Worm (Caenorhabditis elegans) whole organism, early embryonic: Measurements from ENCODE around the gene twk-16.

Experiments used
- B0310.2 ChIP-seq: sonication (generic microtip); optimal IDR thresholded peaks from 2 replicates; lab custom pipeline; 2016; ENCODE audit warnings: mild to moderate bottlenecking, missing genetic modification characterization, missing compliant biosample characterization
- F13C5.2 ChIP-seq: sonication (generic microtip); optimal IDR thresholded peaks from 2 replicates; lab custom pipeline; 2017; ENCODE audit warnings: mild to moderate bottlenecking, missing genetic modification characterization, inconsistent platforms, missing compliant biosample characterization
- aly-1 ChIP-seq: sonication (generic microtip); optimal IDR thresholded peaks from 2 replicates; lab custom pipeline; 2016; ENCODE audit warnings: missing genetic modification characterization, missing compliant biosample characterization
- ama-1 ChIP-seq: fragments of 150-350 bp; optimal IDR thresholded peaks from 2 replicates; lab custom pipeline; 2014
- ceh-13 ChIP-seq: fragments of 200-800 bp; sonication (Bioruptor generic); optimal IDR thresholded peaks from 2 replicates; lab custom pipeline; 2018; ENCODE audit warnings: mild to moderate bottlenecking, missing genetic modification characterization, missing compliant biosample characterization
- ceh-36 ChIP-seq: sonication (generic microtip); optimal IDR thresholded peaks from 2 replicates; lab custom pipeline; 2016; ENCODE audit warnings: missing genetic modification characterization, inconsistent platforms, missing compliant biosample characterization
- ets-7 ChIP-seq: sonication (generic microtip); optimal IDR thresholded peaks from 2 replicates; lab custom pipeline; 2016; ENCODE audit warnings: missing genotype, missing genetic modification characterization, missing compliant biosample characterization
- flt-1 ChIP-seq: fragments of 200-800 bp; sonication (Bioruptor generic); IDR thresholded peaks from 2 replicates; pipeline ENCODE4 v1.3.6; 2022; ENCODE audit warnings: missing genetic modification characterization, missing compliant biosample characterization
- hmbx-1 ChIP-seq: sonication (generic microtip); optimal IDR thresholded peaks from 2 replicates; lab custom pipeline; 2016; ENCODE audit warnings: mild to moderate bottlenecking, missing genetic modification characterization, missing compliant biosample characterization
- hmg-4 ChIP-seq: fragments of 200-800 bp; sonication (Bioruptor generic); optimal IDR thresholded peaks from 2 replicates; lab custom pipeline; 2018; ENCODE audit warnings: mild to moderate bottlenecking, missing genetic modification characterization, missing compliant biosample characterization
- hnd-1 ChIP-seq: sonication (generic microtip); optimal IDR thresholded peaks from 2 replicates; lab custom pipeline; 2016; ENCODE audit warnings: missing genetic modification characterization, missing compliant biosample characterization
- pes-1 ChIP-seq: fragments of 200-800 bp; sonication (Bioruptor generic); IDR thresholded peaks from 2 replicates; pipeline ENCODE4 v1.3.6; 2022; ENCODE audit warnings: missing genetic modification reagents, missing genetic modification characterization, missing compliant biosample characterization
- scrt-1 ChIP-seq: fragments of 200-800 bp; sonication (Bioruptor generic); IDR thresholded peaks from 2 replicates; pipeline ENCODE4 v1.3.6; 2022; ENCODE audit warnings: missing genetic modification characterization, missing compliant biosample characterization
- sea-1 ChIP-seq: fragments of 200-800 bp; sonication (Bioruptor generic); conservative IDR thresholded peaks from 2 replicates; pipeline ENCODE4 v1.3.6; 2022; ENCODE audit warnings: missing genetic modification characterization, missing compliant biosample characterization
- tbx-11 ChIP-seq: fragments of 200-800 bp; sonication (Bioruptor generic); IDR thresholded peaks from 2 replicates; pipeline ENCODE4 v1.3.6; 2022; ENCODE audit warnings: missing genetic modification characterization, missing compliant biosample characterization
- tbx-37 ChIP-seq: fragments of 200-800 bp; sonication (Bioruptor generic); conservative IDR thresholded peaks from 2 replicates; pipeline ENCODE4 v1.3.6; 2022; ENCODE audit warnings: missing genetic modification reagents, missing genetic modification characterization, missing compliant biosample characterization
- tra-4 ChIP-seq: sonication (generic microtip); optimal IDR thresholded peaks from 2 replicates; lab custom pipeline; 2017; ENCODE audit warnings: missing genetic modification characterization, missing compliant biosample characterization

Gene twk-16

ce11 chrX:3126979-3127378 is 46.1 kb downstream of the twk-16 start, which contains the start of gene spc-1:
Gene spc-1, minus strand, starts transcription at chrX:3127079.
- TF ChIP-seq tbx-37 (GFP tag; lab: Robert Waterston, UW) (no peak), F13C5.2 (no peak), ets-7 (tag; lab: Kevin White, UChicago) (no peak), hmg-4 (GFP tag; lab: Kevin White, UChicago) (no peak), hnd-1 (tag; lab: Kevin White, UChicago) (no peak), aly-1 (tag; lab: Kevin White, UChicago) (no peak), ama-1 (lab: Kevin White, UChicago) (no peak), tra-4 (no peak), hmbx-1 (tag; lab: Kevin White, UChicago) (no peak), ceh-13 (GFP tag; lab: Kevin White, UChicago) (no peak), scrt-1 (GFP tag; lab: Robert Waterston, UW) (no peak), ceh-36 (tag; lab: Kevin White, UChicago) (no peak), sea-1 (no peak), B0310.2 (tag; lab: Kevin White, UChicago) (no peak), flt-1 (GFP tag; lab: Robert Waterston, UW) (no peak), tbx-11 (GFP tag; lab: Robert Waterston, UW) (no peak), pes-1 (GFP tag; lab: Robert Waterston, UW) (no peak)

- TF ChIP-seq aly-1 (tag; lab: Kevin White, UChicago) (peak; percentile 80), hmbx-1 (tag; lab: Kevin White, UChicago) (no peak), ama-1 (lab: Kevin White, UChicago) (no peak), F13C5.2 (peak; percentile 90), flt-1 (GFP tag; lab: Robert Waterston, UW) (no peak), ceh-36 (tag; lab: Kevin White, UChicago) (no peak), hnd-1 (tag; lab: Kevin White, UChicago) (no peak), B0310.2 (tag; lab: Kevin White, UChicago) (peak; percentile 62), ceh-13 (GFP tag; lab: Kevin White, UChicago) (no peak), scrt-1 (GFP tag; lab: Robert Waterston, UW) (peak; percentile 32; the same call in 1 of the 2 replicates), sea-1 (peak; percentile 59; the same call in 1 of the 2 replicates), pes-1 (GFP tag; lab: Robert Waterston, UW) (0 out of 2 replicates have a peak, but pooled peaks have one; percentile 21), tbx-37 (GFP tag; lab: Robert Waterston, UW) (no peak; the same call in 1 of the 2 replicates), hmg-4 (GFP tag; lab: Kevin White, UChicago) (peak; percentile 96), tbx-11 (GFP tag; lab: Robert Waterston, UW) (no peak), tra-4 (no peak), ets-7 (tag; lab: Kevin White, UChicago) (peak; percentile 26)
Observed at ce11 chrX:3127626-3128142, 46.8 kb downstream of the twk-16 start.
